Worm (Caenorhabditis elegans) whole organism, midembryonic: ENCODE results near the gene EGAP5.1.

Experiments used
- T22C8.4 ChIP-seq: fragments of 200-800 bp; sonication (Bioruptor generic); IDR thresholded peaks from 2 replicates; pipeline ENCODE4 v1.3.6; 2022; ENCODE audit warnings: missing genetic modification characterization, missing compliant biosample characterization
- cog-1 ChIP-seq: sonication (generic microtip); optimal IDR thresholded peaks from 2 replicates; lab custom pipeline; 2016; ENCODE audit warnings: missing genetic modification characterization, missing compliant biosample characterization

DNA sequence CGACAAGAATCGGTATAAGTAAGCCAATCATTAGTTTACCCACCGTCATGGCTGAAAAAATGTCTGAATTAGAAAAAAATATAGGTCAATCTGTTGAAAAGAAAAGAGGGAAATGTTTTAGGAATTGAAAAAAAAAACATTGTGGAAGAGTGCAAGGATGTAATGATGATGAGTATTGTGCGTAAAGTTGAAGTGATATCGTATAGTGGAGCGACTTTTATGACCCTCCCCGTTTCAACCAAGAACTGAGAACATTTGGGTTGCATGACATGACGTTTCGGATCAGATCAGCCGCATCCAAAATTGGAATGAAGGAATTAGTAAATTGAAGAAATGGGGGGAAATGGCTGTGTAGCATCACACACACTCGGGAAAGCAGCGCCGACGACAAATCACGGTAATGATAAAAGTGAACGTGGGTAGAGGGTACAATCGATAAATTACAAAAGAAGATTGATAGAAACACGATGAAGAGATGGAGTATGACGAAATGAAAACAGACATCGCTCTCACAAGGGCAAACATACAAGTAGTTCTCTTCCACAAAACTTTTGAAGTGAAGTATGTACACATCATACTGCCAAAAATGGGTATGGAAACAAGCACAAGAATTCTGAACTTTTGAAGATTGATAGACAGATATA is 45.9 kb upstream of the EGAP5.1 start, which contains the start of gene apl-1:
- TF ChIP-seq T22C8.4 (GFP tag; lab: Robert Waterston, UW) (no peak), cog-1 (tag; lab: Kevin White, UChicago) (no peak)
